Fruit fly (Drosophila melanogaster) whole organism, embryonic: ENCODE measurements around the gene CG13995.

ENCODE experiments used
- Abd-B ChIP-seq: fragments of 200-800 bp; sonication (Bioruptor generic); optimal IDR thresholded peaks from 2 replicates; lab custom pipeline; 2018; ENCODE audit warnings: missing biosample characterization, mild to moderate bottlenecking, missing genetic modification characterization, moderate library complexity
- Ada2b ChIP-seq: fragments of 200-800 bp; sonication (Bioruptor generic); IDR thresholded peaks from 2 replicates; pipeline ENCODE4 v1.3.6; 2022; ENCODE audit warnings: missing biosample characterization, missing genetic modification characterization
- Atf3 ChIP-seq: fragments of 200-800 bp; sonication (Bioruptor generic); optimal IDR thresholded peaks from 3 replicates; lab custom pipeline; 2016; ENCODE audit warnings: missing biosample characterization, missing genetic modification characterization
- Blimp-1 ChIP-seq: fragments of 200-800 bp; sonication (Bioruptor generic); optimal IDR thresholded peaks from 3 replicates; lab custom pipeline; 2018; ENCODE audit warnings: missing biosample characterization, missing genetic modification characterization, mild to moderate bottlenecking, moderate library complexity, missing genetic modification reagents
- CG10209 ChIP-seq: fragments of 200-800 bp; sonication (Bioruptor generic); optimal IDR thresholded peaks from 3 replicates; lab custom pipeline; 2017; ENCODE audit warnings: missing biosample characterization, mild to moderate bottlenecking, missing genetic modification characterization, missing genetic modification reagents
- CG10462 ChIP-seq: fragments of 200-800 bp; sonication (Bioruptor generic); optimal IDR thresholded peaks from 2 replicates; lab custom pipeline; 2016; ENCODE audit warnings: missing biosample characterization, missing genetic modification characterization
- CG10565 ChIP-seq: fragments of 200-800 bp; sonication (Bioruptor generic); optimal IDR thresholded peaks from 3 replicates; lab custom pipeline; 2016; ENCODE audit warnings: missing biosample characterization, mild to moderate bottlenecking, missing genetic modification characterization
- CG12104 ChIP-seq: fragments of 200-800 bp; sonication (Bioruptor generic); optimal IDR thresholded peaks from 3 replicates; lab custom pipeline; 2016; ENCODE audit warnings: missing biosample characterization, missing genetic modification characterization
- CG12155 ChIP-seq: fragments of 200-800 bp; sonication (Bioruptor generic); optimal IDR thresholded peaks from 3 replicates; lab custom pipeline; 2016; ENCODE audit warnings: missing biosample characterization, missing genetic modification characterization
- CG1529 ChIP-seq: fragments of 200-800 bp; sonication (Bioruptor generic); optimal IDR thresholded peaks from 3 replicates; lab custom pipeline; 2018; ENCODE audit warnings: missing biosample characterization, missing genetic modification characterization
- CG15514 ChIP-seq: fragments of 200-800 bp; sonication (Bioruptor generic); optimal IDR thresholded peaks from 3 replicates; lab custom pipeline; 2017; ENCODE audit warnings: missing biosample characterization, missing genetic modification characterization, mild to moderate bottlenecking, moderate library complexity, missing genetic modification reagents
- CG1603 ChIP-seq: fragments of 200-800 bp; sonication (Bioruptor generic); optimal IDR thresholded peaks from 2 replicates; lab custom pipeline; 2019; ENCODE audit warnings: missing biosample characterization, mild to moderate bottlenecking, missing genetic modification characterization, moderate library complexity
- CG16815 ChIP-seq: fragments of 200-800 bp; sonication (Bioruptor generic); optimal IDR thresholded peaks from 3 replicates; lab custom pipeline; 2017; ENCODE audit warnings: missing biosample characterization, mild to moderate bottlenecking, missing genetic modification characterization
- CG18599 ChIP-seq: fragments of 200-800 bp; sonication (Bioruptor generic); optimal IDR thresholded peaks from 3 replicates; lab custom pipeline; 2017; ENCODE audit warnings: missing biosample characterization, missing genetic modification characterization, mild to moderate bottlenecking, moderate library complexity, missing genetic modification reagents
- CG2199 ChIP-seq: fragments of 200-800 bp; sonication (Bioruptor generic); IDR thresholded peaks from 3 replicates; pipeline ENCODE4 v1.3.6; 2022; ENCODE audit warnings: missing biosample characterization, missing genetic modification characterization
- CG2678 ChIP-seq: fragments of 200-800 bp; sonication (Bioruptor generic); optimal IDR thresholded peaks from 3 replicates; lab custom pipeline; 2019; ENCODE audit warnings: missing biosample characterization, mild to moderate bottlenecking, missing genetic modification characterization, moderate library complexity
- CG30431 ChIP-seq: fragments of 200-800 bp; sonication (Bioruptor generic); optimal IDR thresholded peaks from 2 replicates; lab custom pipeline; 2017; ENCODE audit warnings: missing biosample characterization, missing genetic modification characterization
- CG32532 ChIP-seq: fragments of 200-800 bp; sonication (Bioruptor generic); IDR thresholded peaks from 2 replicates; pipeline ENCODE4 v1.3.6; 2022; ENCODE audit warnings: missing biosample characterization, missing genetic modification characterization
- CG32772 ChIP-seq: fragments of 200-800 bp; sonication (Bioruptor generic); IDR thresholded peaks from 2 replicates; pipeline ENCODE4 v1.3.6; 2022; ENCODE audit warnings: missing biosample characterization, missing genetic modification characterization
- CG3407 ChIP-seq: fragments of 200-800 bp; sonication (Bioruptor generic); optimal IDR thresholded peaks from 2 replicates; lab custom pipeline; 2018; ENCODE audit warnings: missing biosample characterization, mild to moderate bottlenecking, missing genetic modification characterization
- CG4854 ChIP-seq: fragments of 200-800 bp; sonication (Bioruptor generic); optimal IDR thresholded peaks from 2 replicates; lab custom pipeline; 2016; ENCODE audit warnings: missing biosample characterization, missing genetic modification characterization, inconsistent platforms
- CG6175 ChIP-seq: fragments of 200-800 bp; sonication (Bioruptor generic); IDR thresholded peaks from 3 replicates; pipeline ENCODE4 v1.3.6; 2022; ENCODE audit warnings: missing biosample characterization, missing genetic modification characterization
- CG7357 ChIP-seq: fragments of 200-800 bp; sonication (Bioruptor generic); IDR thresholded peaks from 3 replicates; pipeline ENCODE4 v1.3.6; 2022; ENCODE audit warnings: missing biosample characterization, missing genetic modification characterization
- CG8089 ChIP-seq: fragments of 200-800 bp; sonication (Bioruptor generic); optimal IDR thresholded peaks from 3 replicates; lab custom pipeline; 2016; ENCODE audit warnings: missing biosample characterization, missing genetic modification characterization
- CG8478 ChIP-seq: fragments of >200 bp; optimal IDR thresholded peaks from 2 replicates; lab custom pipeline; 2018
- CG8944 ChIP-seq: fragments of 200-800 bp; sonication (Bioruptor generic); optimal IDR thresholded peaks from 3 replicates; lab custom pipeline; 2016; ENCODE audit warnings: missing biosample characterization, missing genetic modification characterization
- CG9876 ChIP-seq: fragments of 200-800 bp; sonication (Bioruptor generic); optimal IDR thresholded peaks from 2 replicates; lab custom pipeline; 2016; ENCODE audit warnings: missing biosample characterization, missing genetic modification characterization
- Dbx ChIP-seq: fragments of 200-800 bp; sonication (Bioruptor generic); IDR thresholded peaks from 3 replicates; pipeline ENCODE4 v1.3.6; 2022; ENCODE audit warnings: missing biosample characterization, missing genetic modification characterization
- Dref ChIP-seq: fragments of 200-800 bp; sonication (Bioruptor generic); IDR thresholded peaks from 2 replicates; pipeline ENCODE4 v1.3.6; 2022; ENCODE audit warnings: missing biosample characterization, missing genetic modification characterization
- Hr78 ChIP-seq, 2 experiments: fragments of 200-800 bp in 1 of 2; fragments of >200 bp in 1 of 2; sonication (Bioruptor generic) in 1 of 2; optimal IDR thresholded peaks; 2 replicates each; lab custom pipeline; 2017 to 2019; ENCODE audit warnings: missing biosample characterization in 2 of 2, missing genetic modification characterization in 2 of 2, mild to moderate bottlenecking in 1 of 2, moderate library complexity in 1 of 2
- Jarid2 ChIP-seq: fragments of 200-800 bp; sonication (Bioruptor generic); optimal IDR thresholded peaks from 3 replicates; lab custom pipeline; 2017; ENCODE audit warnings: mild to moderate bottlenecking, missing biosample characterization, missing genetic modification reagents, missing genetic modification characterization
- ara ChIP-seq: fragments of 200-800 bp; sonication (Bioruptor generic); IDR thresholded peaks from 2 replicates; pipeline ENCODE4 v1.3.6; 2022; ENCODE audit warnings: missing biosample characterization, missing genetic modification characterization
- cas ChIP-seq: fragments of 200-800 bp; sonication (Bioruptor generic); IDR thresholded peaks from 2 replicates; pipeline ENCODE4 v1.3.6; 2022; ENCODE audit warnings: missing biosample characterization, missing genetic modification characterization
- caup ChIP-seq: fragments of 200-800 bp; sonication (Bioruptor generic); optimal IDR thresholded peaks from 3 replicates; lab custom pipeline; 2017; ENCODE audit warnings: missing biosample characterization, mild to moderate bottlenecking, missing genetic modification characterization, moderate library complexity; ENCODE audit not compliant: severe bottlenecking
- crp ChIP-seq, 2 experiments: fragments of 200-800 bp; sonication (Bioruptor generic); optimal IDR thresholded peaks; 2 replicates in 1 of 2; 3 replicates in 1 of 2; lab custom pipeline; 2017; ENCODE audit warnings: missing biosample characterization in 2 of 2, missing genetic modification characterization in 2 of 2, mild to moderate bottlenecking in 1 of 2, moderate library complexity in 1 of 2
- eve ChIP-seq, 2 experiments: fragments of >200 bp; optimal IDR thresholded peaks; 2 replicates each; lab custom pipeline; 2017; ENCODE audit warnings: missing biosample characterization in 2 of 2, missing genetic modification characterization in 2 of 2
- fd64A ChIP-seq: fragments of 200-800 bp; sonication (Bioruptor generic); optimal IDR thresholded peaks from 3 replicates; lab custom pipeline; 2018; ENCODE audit warnings: missing biosample characterization, mild to moderate bottlenecking, missing genetic modification characterization
- fd96Cb ChIP-seq: fragments of 200-800 bp; sonication (Bioruptor generic); optimal IDR thresholded peaks from 2 replicates; lab custom pipeline; 2018; ENCODE audit warnings: missing biosample characterization, mild to moderate bottlenecking, missing genetic modification characterization, moderate library complexity
- hth ChIP-seq: fragments of >200 bp; optimal IDR thresholded peaks from 2 replicates; lab custom pipeline; 2017; ENCODE audit warnings: inconsistent platforms
- ind ChIP-seq: fragments of 200-800 bp; sonication (Bioruptor generic); optimal IDR thresholded peaks from 3 replicates; lab custom pipeline; 2016; ENCODE audit warnings: missing biosample characterization, missing genetic modification characterization
- inv ChIP-seq: fragments of 200-800 bp; sonication (Bioruptor generic); IDR thresholded peaks from 2 replicates; pipeline ENCODE4 v1.3.6; 2022; ENCODE audit warnings: missing biosample characterization, missing genetic modification characterization; ENCODE audit not compliant: partially characterized antibody
- jumu ChIP-seq: fragments of 200-800 bp; sonication (Bioruptor generic); optimal IDR thresholded peaks from 3 replicates; lab custom pipeline; 2016; ENCODE audit warnings: missing biosample characterization, missing genetic modification characterization
- p53 ChIP-seq: fragments of 200-800 bp; sonication (Bioruptor generic); optimal IDR thresholded peaks from 2 replicates; lab custom pipeline; 2016; ENCODE audit warnings: missing biosample characterization, missing genetic modification characterization
- pfk ChIP-seq: fragments of 200-800 bp; sonication (Bioruptor generic); optimal IDR thresholded peaks from 2 replicates; lab custom pipeline; 2018; ENCODE audit warnings: missing biosample characterization, mild to moderate bottlenecking, missing genetic modification characterization, moderate library complexity
- ranshi ChIP-seq: fragments of 200-800 bp; sonication (Bioruptor generic); IDR thresholded peaks from 2 replicates; pipeline ENCODE4 v1.3.6; 2022; ENCODE audit warnings: missing biosample characterization, missing genetic modification characterization
- sim ChIP-seq: fragments of 200-800 bp; sonication (Bioruptor generic); IDR thresholded peaks from 2 replicates; pipeline ENCODE4 v1.3.6; 2022; ENCODE audit warnings: missing biosample characterization, missing genetic modification characterization
- tll ChIP-seq, 2 experiments: fragments of 200-800 bp in 1 of 2; fragments of >200 bp in 1 of 2; sonication (Bioruptor generic) in 1 of 2; optimal IDR thresholded peaks; 2 replicates each; lab custom pipeline; 2017 to 2019; ENCODE audit warnings: missing biosample characterization in 2 of 2, missing genetic modification characterization in 2 of 2, mild to moderate bottlenecking in 1 of 2, moderate library complexity in 1 of 2
- trem ChIP-seq: fragments of 200-800 bp; optimal IDR thresholded peaks from 3 replicates; lab custom pipeline; 2019; ENCODE audit warnings: missing biosample characterization, mild to moderate bottlenecking, missing genetic modification characterization, moderate library complexity
- tup ChIP-seq: fragments of 200-800 bp; sonication (Bioruptor generic); optimal IDR thresholded peaks from 2 replicates; lab custom pipeline; 2016; ENCODE audit warnings: missing biosample characterization, mild to moderate bottlenecking, missing genetic modification characterization, moderate library complexity
- zen2 ChIP-seq: fragments of 200-800 bp; sonication (Bioruptor generic); IDR thresholded peaks from 3 replicates; pipeline ENCODE4 v1.3.6; 2022; ENCODE audit warnings: missing biosample characterization, missing genetic modification characterization; ENCODE audit not compliant: partially characterized antibody

Gene CG13995

DNA sequence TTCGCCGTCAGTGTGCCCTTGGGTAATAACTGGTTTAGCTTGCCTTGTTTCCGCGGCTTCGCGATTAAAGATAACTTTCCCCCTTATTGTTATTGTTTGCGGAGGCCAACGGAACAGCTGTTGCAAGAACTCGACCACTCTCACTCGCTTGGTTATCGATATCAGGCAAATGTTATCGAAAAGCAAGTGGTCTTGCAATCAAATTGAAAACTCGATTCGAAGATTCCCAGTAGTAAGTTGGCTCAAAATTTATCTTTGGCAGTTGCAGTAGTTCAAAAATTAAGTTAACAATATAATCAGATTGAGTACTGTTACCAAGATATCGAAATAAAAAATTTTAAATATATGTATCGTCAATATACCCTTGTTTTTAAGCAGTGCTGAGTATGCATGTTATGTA is 11.7 kb downstream of the CG13995 start, which contains the start of the genes Fbw5 and CG9147 (continued):
- TF ChIP-seq Hr78 (GFP tag; optimal IDR thresholded peaks at IDR 0.05; lab: Kevin White, UChicago): peak in 1 of 2 experiments; percentile 97
- TF ChIP-seq inv (GFP tag; lab: Robert Waterston, UW): peak; percentile 18; the same call in 1 of the 2 replicates
- TF ChIP-seq CG7357 (GFP tag; lab: Robert Waterston, UW): peak; percentile 96
- TF ChIP-seq Jarid2 (GFP tag; lab: Kevin White, UChicago): peak; percentile 89
- peak; percentile 99 for TF ChIP-seq jumu (GFP tag; lab: Kevin White, UChicago)
- peak; percentile 99 for TF ChIP-seq CG3407
- TF ChIP-seq Dref: peak; percentile 76
- peak; percentile 100 for TF ChIP-seq CG10462
- peak; percentile 65; the same call in 2 of the 3 replicates for TF ChIP-seq zen2
- TF ChIP-seq CG6175 (GFP tag; lab: Robert Waterston, UW): peak; percentile 98
- peak; percentile 99 for TF ChIP-seq tup
- peak; percentile 97 for TF ChIP-seq p53
- TF ChIP-seq eve (GFP tag; optimal IDR thresholded peaks at IDR 0.05; lab: Kevin White, UChicago): peak in 1 of 2 experiments; percentile 70
- TF ChIP-seq CG2678 (tag; lab: Kevin White, UChicago): peak; percentile 100
- peak; percentile 99 for TF ChIP-seq CG12155
- TF ChIP-seq CG15514 (GFP tag; lab: Kevin White, UChicago): peak; percentile 95
- peak; percentile 99 for TF ChIP-seq CG32532 (GFP tag; lab: Robert Waterston, UW)
- TF ChIP-seq Dbx: peak; percentile 100
- peak; percentile 99 for TF ChIP-seq CG30431 (GFP tag; lab: Kevin White, UChicago)
- peak; percentile 98 for TF ChIP-seq CG9876 (GFP tag; lab: Kevin White, UChicago)
- peak; percentile 97 for TF ChIP-seq trem (tag; lab: Kevin White, UChicago)
- peak; percentile 99 for TF ChIP-seq CG8089 (GFP tag; lab: Kevin White, UChicago)
- peak; percentile 83 to 91 for TF ChIP-seq crp (GFP tag; optimal IDR thresholded peaks at IDR 0.05; lab: Kevin White, UChicago)
- peak; percentile 99 for TF ChIP-seq CG1529
- TF ChIP-seq CG2199 (GFP tag; lab: Robert Waterston, UW): peak; percentile 98
- peak; percentile 99 for TF ChIP-seq CG32772 (GFP tag; lab: Robert Waterston, UW)
- TF ChIP-seq tll (GFP tag; optimal IDR thresholded peaks at IDR 0.05; lab: Kevin White, UChicago): peak in 1 of 2 experiments; percentile 85
- peak; percentile 100 for TF ChIP-seq CG10209 (GFP tag; lab: Kevin White, UChicago)
- TF ChIP-seq CG1603 (tag; lab: Kevin White, UChicago): peak; percentile 99
- TF ChIP-seq CG4854: peak; percentile 100
- peak; percentile 100 for TF ChIP-seq CG12104 (GFP tag; lab: Kevin White, UChicago)
- TF ChIP-seq caup (GFP tag; lab: Kevin White, UChicago): peak; percentile 99
- TF ChIP-seq fd96Cb (tag; lab: Kevin White, UChicago): peak; percentile 100
- peak; percentile 99 for TF ChIP-seq cas (GFP tag; lab: Robert Waterston, UW)
- TF ChIP-seq Ada2b (GFP tag; lab: Robert Waterston, UW): peak; percentile 100
- no peak for TF ChIP-seq hth (lab: Kevin White, UChicago)
- peak; percentile 99 for TF ChIP-seq CG18599
- TF ChIP-seq fd64A (GFP tag; lab: Kevin White, UChicago): peak; percentile 97
- TF ChIP-seq ranshi (GFP tag; lab: Robert Waterston, UW): peak; percentile 100
- TF ChIP-seq Abd-B (GFP tag; lab: Kevin White, UChicago): peak; percentile 99
- TF ChIP-seq sim: peak; percentile 99
- TF ChIP-seq ind: peak; percentile 99
- peak; percentile 54 for TF ChIP-seq pfk
- peak; percentile 100 for TF ChIP-seq CG16815
- no peak for TF ChIP-seq CG8478 (lab: Kevin White, UChicago)
- TF ChIP-seq Atf3 (GFP tag; lab: Kevin White, UChicago): peak; percentile 99
- TF ChIP-seq CG8944 (GFP tag; lab: Kevin White, UChicago): peak; percentile 99
- TF ChIP-seq Blimp-1 (GFP tag; lab: Kevin White, UChicago): peak; percentile 99
- TF ChIP-seq CG10565 (GFP tag; lab: Kevin White, UChicago): peak; percentile 99
- peak; percentile 100 for TF ChIP-seq ara (GFP tag; lab: Robert Waterston, UW)
